Worm (Caenorhabditis elegans) whole organism, L4/young adult: ENCODE data around the gene irld-4.

Source experiments
- W03F9.2 ChIP-seq: fragments of 150-350 bp; optimal IDR thresholded peaks from 2 replicates; lab custom pipeline; 2014; ENCODE audit warnings: missing biosample characterization, missing genetic modification characterization
- dao-5 ChIP-seq: sonication (generic microtip); optimal IDR thresholded peaks from 2 replicates; lab custom pipeline; 2016; ENCODE audit warnings: missing genotype, missing genetic modification characterization, moderate library complexity, missing compliant biosample characterization
- him-1 ChIP-seq: sonication (generic microtip); optimal IDR thresholded peaks from 2 replicates; lab custom pipeline; 2016; ENCODE audit warnings: missing genotype, missing genetic modification reagents, missing genetic modification characterization, missing compliant biosample characterization

ce11 chrIV:14617059-14617458, 15.8 kb upstream of the irld-4 start:
- TF ChIP-seq dao-5 (no peak), W03F9.2 (tag; lab: Kevin White, UChicago) (no peak), him-1 (tag; lab: Kevin White, UChicago) (no peak)
